Worm (Caenorhabditis elegans): ENCODE results near the gene rps-28.

ce11 chrIV:1709002-1709401 is 49.5 kb downstream of the rps-28 start:
- TF ChIP-seq him-1 (tag; optimal IDR thresholded peaks at IDR 0.05) (no peak), W03F9.2 (tag; optimal IDR thresholded peaks at IDR 0.05) (no peak), dao-5 (tag; optimal IDR thresholded peaks at IDR 0.05) (no peak)

Data from whole organism, L4/young adult.